Fruit fly (Drosophila melanogaster): ENCODE data around the gene CG43312.

Gene CG43312

dm6 chr3L:22501300-22501699, at the start of gene CG43312:
Gene CG43312 (plus strand): TSS chr3L:22501600.
- TF ChIP-seq CG32121 (GFP tag; IDR thresholded peaks at IDR 0.05) = no peak
- TF ChIP-seq rn (GFP tag; IDR thresholded peaks at IDR 0.05) = no peak
- no peak for TF ChIP-seq Pif1B (GFP tag; optimal IDR thresholded peaks at IDR 0.05)
- no peak for TF ChIP-seq fd96Ca (GFP tag; IDR thresholded peaks at IDR 0.05)
- no peak for TF ChIP-seq CG8159 (tag; optimal IDR thresholded peaks at IDR 0.05)
- no peak for TF ChIP-seq CG4496 (GFP tag; IDR thresholded peaks at IDR 0.05)
- no peak for TF ChIP-seq Snoo (tag; optimal IDR thresholded peaks at IDR 0.05)
- no peak for TF ChIP-seq CG13204 (GFP tag; optimal IDR thresholded peaks at IDR 0.05)

- TF ChIP-seq rn (GFP tag; IDR thresholded peaks at IDR 0.05) (no peak), CG10348 (GFP tag; IDR thresholded peaks at IDR 0.05) (no peak), CG17806 (tag; optimal IDR thresholded peaks at IDR 0.05) (no peak), Pif1B (GFP tag; optimal IDR thresholded peaks at IDR 0.05) (no peak), EcR (GFP tag; optimal IDR thresholded peaks at IDR 0.05) (no peak), CG32121 (GFP tag; IDR thresholded peaks at IDR 0.05) (no peak), Pif1A (GFP tag; optimal IDR thresholded peaks at IDR 0.05) (no peak), CG14655 (GFP tag; optimal IDR thresholded peaks at IDR 0.05) (no peak), CG8301 (tag; optimal IDR thresholded peaks at IDR 0.05) (no peak), CG4496 (GFP tag; IDR thresholded peaks at IDR 0.05) (no peak), CG15710 (tag; optimal IDR thresholded peaks at IDR 0.05) (no peak), D1 (tag; optimal IDR thresholded peaks at IDR 0.05) (no peak), CG12605 (GFP tag; IDR thresholded peaks at IDR 0.05) (no peak), Snoo (tag; optimal IDR thresholded peaks at IDR 0.05) (no peak), CG34367 (tag; optimal IDR thresholded peaks at IDR 0.05) (no peak)
Observed at dm6 chr3L:22454368-22454767, 47.0 kb upstream of the CG43312 start, which contains the start of gene CG11449. Gene CG11449 (plus strand): TSS chr3L:22454373.

DNA sequence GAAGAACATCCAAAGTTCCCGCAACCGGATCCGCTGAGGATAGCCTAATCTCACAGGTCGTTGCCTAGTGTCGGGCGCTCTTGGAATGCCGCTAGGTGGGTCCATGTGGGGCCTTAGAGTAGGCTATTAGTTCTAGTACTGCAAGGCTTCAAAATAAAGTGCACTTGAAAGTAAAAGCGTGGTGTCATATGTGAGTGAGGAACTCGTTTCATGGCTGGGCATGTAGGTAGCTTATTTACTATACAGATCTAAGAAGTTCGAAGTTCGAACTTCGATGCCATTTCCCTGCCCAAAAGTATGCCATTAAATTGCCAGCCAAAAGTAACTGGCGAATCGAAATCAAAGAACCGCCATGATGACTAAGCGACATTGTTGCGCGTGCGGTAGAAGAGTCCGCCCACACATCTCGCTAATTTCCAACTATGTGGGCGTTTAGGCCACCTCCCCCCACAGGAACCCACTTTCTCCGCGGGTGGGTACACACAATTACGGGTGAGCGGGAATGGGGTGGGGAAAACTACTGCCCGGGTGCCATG, 45.4 kb upstream of the CG43312 start:
- no peak for TF ChIP-seq Snoo (tag; optimal IDR thresholded peaks at IDR 0.05)
- TF ChIP-seq CG15710 (tag; optimal IDR thresholded peaks at IDR 0.05) = no peak
- no peak for TF ChIP-seq Ets98B (GFP tag; IDR thresholded peaks at IDR 0.05)
- TF ChIP-seq CG12605 (GFP tag; IDR thresholded peaks at IDR 0.05) = no peak
- no peak for TF ChIP-seq fd96Ca (GFP tag; IDR thresholded peaks at IDR 0.05)
- no peak for TF ChIP-seq D1 (tag; optimal IDR thresholded peaks at IDR 0.05)
- no peak for TF ChIP-seq CG8301 (tag; optimal IDR thresholded peaks at IDR 0.05)
- no peak for TF ChIP-seq CG14655 (GFP tag; optimal IDR thresholded peaks at IDR 0.05)
- TF ChIP-seq EcR (GFP tag; optimal IDR thresholded peaks at IDR 0.05) = no peak
- no peak for TF ChIP-seq CG9948 (tag; optimal IDR thresholded peaks at IDR 0.05)
- no peak for TF ChIP-seq Pif1A (GFP tag; optimal IDR thresholded peaks at IDR 0.05)
- TF ChIP-seq CG8159 (tag; optimal IDR thresholded peaks at IDR 0.05) = no peak
- no peak for TF ChIP-seq CG13204 (GFP tag; optimal IDR thresholded peaks at IDR 0.05)
- TF ChIP-seq CG17806 (tag; optimal IDR thresholded peaks at IDR 0.05) = no peak
- TF ChIP-seq CG34367 (tag; optimal IDR thresholded peaks at IDR 0.05) = no peak
- no peak for TF ChIP-seq Pif1B (GFP tag; optimal IDR thresholded peaks at IDR 0.05)
- no peak for TF ChIP-seq rn (GFP tag; IDR thresholded peaks at IDR 0.05)
- no peak for TF ChIP-seq CG4496 (GFP tag; IDR thresholded peaks at IDR 0.05)
- TF ChIP-seq CG10348 (GFP tag; IDR thresholded peaks at IDR 0.05) = no peak

dm6 chr3L:22458271-22458670, 43.1 kb upstream of the CG43312 start:
- TF ChIP-seq CG8159 (tag; optimal IDR thresholded peaks at IDR 0.05) = no peak
- TF ChIP-seq Ets98B (GFP tag; IDR thresholded peaks at IDR 0.05) = no peak
- no peak for TF ChIP-seq Pif1B (GFP tag; optimal IDR thresholded peaks at IDR 0.05)
- no peak for TF ChIP-seq rn (GFP tag; IDR thresholded peaks at IDR 0.05)
- TF ChIP-seq CG15710 (tag; optimal IDR thresholded peaks at IDR 0.05) = no peak
- no peak for TF ChIP-seq Pif1A (GFP tag; optimal IDR thresholded peaks at IDR 0.05)
- no peak for TF ChIP-seq CG34367 (tag; optimal IDR thresholded peaks at IDR 0.05)
- TF ChIP-seq CG14655 (GFP tag; optimal IDR thresholded peaks at IDR 0.05) = no peak
- no peak for TF ChIP-seq Snoo (tag; optimal IDR thresholded peaks at IDR 0.05)
- TF ChIP-seq CG32121 (GFP tag; IDR thresholded peaks at IDR 0.05) = no peak

DNA sequence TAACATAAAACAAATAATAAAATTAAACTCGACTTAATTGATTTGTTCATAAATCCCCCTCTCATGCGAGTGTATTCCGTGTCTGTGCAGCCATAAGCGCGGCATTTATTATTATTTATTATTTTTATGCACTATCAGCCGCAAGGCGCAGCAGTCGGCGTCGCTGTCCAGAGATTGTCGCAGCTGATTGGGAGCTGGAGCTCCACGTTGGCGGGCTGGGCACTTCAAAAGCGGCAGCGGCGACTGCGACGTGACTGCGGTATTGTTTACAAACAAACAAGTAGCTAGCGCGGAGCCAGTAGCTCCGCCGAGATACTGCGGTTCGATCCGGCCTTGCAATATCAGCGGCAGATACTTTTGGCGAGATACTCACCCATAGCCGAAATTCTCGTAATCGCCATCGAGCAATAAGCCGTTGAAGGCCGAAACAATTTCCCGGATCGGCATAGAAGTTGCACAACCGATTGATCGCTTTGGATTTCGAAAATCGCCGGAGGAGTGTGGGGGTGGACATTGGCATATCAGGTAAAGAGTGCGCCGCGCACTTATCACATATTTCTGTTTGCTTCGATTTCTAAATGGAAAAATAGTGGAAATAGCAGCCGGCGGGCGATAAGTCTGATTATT, 42.4 kb upstream of the CG43312 start:
- TF ChIP-seq CG13204 (GFP tag; optimal IDR thresholded peaks at IDR 0.05) (peak; percentile 86), CG10348 (GFP tag; IDR thresholded peaks at IDR 0.05) (no peak)

dm6 chr3L:22460428-22460827, 41.0 kb upstream of the CG43312 start:
- TF ChIP-seq CG4496 (GFP tag; IDR thresholded peaks at IDR 0.05) = no peak
- no peak for TF ChIP-seq CG17806 (tag; optimal IDR thresholded peaks at IDR 0.05)
- TF ChIP-seq Pif1B (GFP tag; optimal IDR thresholded peaks at IDR 0.05) = no peak
- TF ChIP-seq rn (GFP tag; IDR thresholded peaks at IDR 0.05) = no peak
- TF ChIP-seq CG14655 (GFP tag; optimal IDR thresholded peaks at IDR 0.05) = no peak
- TF ChIP-seq Pif1A (GFP tag; optimal IDR thresholded peaks at IDR 0.05) = no peak

- peak; percentile 24 for TF ChIP-seq EcR (GFP tag; optimal IDR thresholded peaks at IDR 0.05)
- no peak for TF ChIP-seq CG8301 (tag; optimal IDR thresholded peaks at IDR 0.05)
- TF ChIP-seq gl (tag; optimal IDR thresholded peaks at IDR 0.05) = no peak
- TF ChIP-seq rn (GFP tag; IDR thresholded peaks at IDR 0.05) = no peak
- peak; percentile 35 for TF ChIP-seq CG9948 (tag; optimal IDR thresholded peaks at IDR 0.05)
- peak; percentile 15 for TF ChIP-seq CG17806 (tag; optimal IDR thresholded peaks at IDR 0.05)
- TF ChIP-seq CG34367 (tag; optimal IDR thresholded peaks at IDR 0.05) = no peak
- TF ChIP-seq CG10348 (GFP tag; IDR thresholded peaks at IDR 0.05) = no peak
- no peak for TF ChIP-seq CG12605 (GFP tag; IDR thresholded peaks at IDR 0.05)
- no peak for TF ChIP-seq fd96Ca (GFP tag; IDR thresholded peaks at IDR 0.05)
- TF ChIP-seq CG15710 (tag; optimal IDR thresholded peaks at IDR 0.05) = peak; percentile 23
- peak; percentile 51 for TF ChIP-seq CG14655 (GFP tag; optimal IDR thresholded peaks at IDR 0.05)
- TF ChIP-seq CG13204 (GFP tag; optimal IDR thresholded peaks at IDR 0.05) = peak; percentile 98
- TF ChIP-seq CG8159 (tag; optimal IDR thresholded peaks at IDR 0.05) = peak; percentile 43
- TF ChIP-seq CG32121 (GFP tag; IDR thresholded peaks at IDR 0.05) = no peak
- TF ChIP-seq CG4496 (GFP tag; IDR thresholded peaks at IDR 0.05) = 0 out of 3 replicates have a peak, but pooled peaks have one; percentile 10
- no peak for TF ChIP-seq Ets98B (GFP tag; IDR thresholded peaks at IDR 0.05)
- TF ChIP-seq Pif1B (GFP tag; optimal IDR thresholded peaks at IDR 0.05) = no peak
- no peak for TF ChIP-seq Pif1A (GFP tag; optimal IDR thresholded peaks at IDR 0.05)
- no peak for TF ChIP-seq Snoo (tag; optimal IDR thresholded peaks at IDR 0.05)
- TF ChIP-seq D1 (tag; optimal IDR thresholded peaks at IDR 0.05) = no peak
Observed at dm6 chr3L:22460918-22461634, 40.3 kb upstream of the CG43312 start, which contains the start of gene laza. Gene laza (minus strand): TSS chr3L:22461131.

Measured in whole organism, pupa.